Worm (Caenorhabditis elegans): Measurements from ENCODE around the gene msp-56.
A peak's percentile ranks its signal among the peaks of the same experiment; 100 is the strongest.

The msp-56 gene

ce11 chrIV:9857952-9858488 lies 16.7 kb downstream of the msp-56 start, which contains the start of gene npp-1:
Gene npp-1 (plus strand): TSS chrIV:9858488.
- TF ChIP-seq lin-13 (GFP tag; optimal IDR thresholded peaks at IDR 0.05): peak; percentile 35
- TF ChIP-seq efl-1 (optimal IDR thresholded peaks at IDR 0.05): peak; percentile 62 to 72
- peak; percentile 56 to 90 for TF ChIP-seq efl-1 (GFP tag; optimal IDR thresholded peaks at IDR 0.05 in 1 of 2)
- peak; percentile 43 for TF ChIP-seq rnt-1 (tag; optimal IDR thresholded peaks at IDR 0.05)
- TF ChIP-seq lin-15B (tag; optimal IDR thresholded peaks at IDR 0.05): peak; percentile 37
- peak; percentile 10; the same call in 1 of the 2 replicates for TF ChIP-seq isw-1 (GFP tag; IDR thresholded peaks at IDR 0.05)
- TF ChIP-seq nhr-90 (tag; optimal IDR thresholded peaks at IDR 0.05; ENCODE audit: poor library complexity): peak; percentile 17
- TF ChIP-seq lsy-2 (tag; optimal IDR thresholded peaks at IDR 0.05): peak in 1 of 2 experiments; percentile 70
- no peak for TF ChIP-seq zag-1 (tag; optimal IDR thresholded peaks at IDR 0.05)
- TF ChIP-seq lin-39 (tag; optimal IDR thresholded peaks at IDR 0.05): no peak
- no peak for TF ChIP-seq hlh-17 (GFP tag; optimal IDR thresholded peaks at IDR 0.05; ENCODE audit: borderline replicate concordance)
- peak; percentile 49 to 69 (median 49) for TF ChIP-seq dpl-1 (GFP tag; optimal IDR thresholded peaks at IDR 0.05)
- TF ChIP-seq C16A3.4 (tag; optimal IDR thresholded peaks at IDR 0.05): peak; percentile 79
- no peak for TF ChIP-seq zip-4 (GFP tag; optimal IDR thresholded peaks at IDR 0.05)
- peak; percentile 34 to 81 for TF ChIP-seq lin-35 (GFP tag; optimal IDR thresholded peaks at IDR 0.05)
- TF ChIP-seq unc-86 (tag; optimal IDR thresholded peaks at IDR 0.05): no peak
- peak; percentile 36 for TF ChIP-seq blmp-1 (tag; optimal IDR thresholded peaks at IDR 0.05)
- peak in 1 of 6 experiments; percentile 24 for TF ChIP-seq elt-3 (tag; optimal IDR thresholded peaks at IDR 0.05)
- TF ChIP-seq nhr-20 (tag; optimal IDR thresholded peaks at IDR 0.05): peak; percentile 37
- TF ChIP-seq fkh-4 (tag; optimal IDR thresholded peaks at IDR 0.05; ENCODE audit: borderline replicate concordance): no peak
- TF ChIP-seq lir-3 (tag; optimal IDR thresholded peaks at IDR 0.05; ENCODE audit: poor library complexity): peak; percentile 46
- no peak for TF ChIP-seq lin-14 (GFP tag; optimal IDR thresholded peaks at IDR 0.05)
- TF ChIP-seq ceh-82 (tag; optimal IDR thresholded peaks at IDR 0.05): peak in 1 of 3 experiments; percentile 20
- TF ChIP-seq vab-15 (tag; optimal IDR thresholded peaks at IDR 0.05): no peak
- TF ChIP-seq nhr-77 (tag; optimal IDR thresholded peaks at IDR 0.05): no peak
- TF ChIP-seq F16B12.6 (tag; optimal IDR thresholded peaks at IDR 0.05): peak; percentile 9

DNA sequence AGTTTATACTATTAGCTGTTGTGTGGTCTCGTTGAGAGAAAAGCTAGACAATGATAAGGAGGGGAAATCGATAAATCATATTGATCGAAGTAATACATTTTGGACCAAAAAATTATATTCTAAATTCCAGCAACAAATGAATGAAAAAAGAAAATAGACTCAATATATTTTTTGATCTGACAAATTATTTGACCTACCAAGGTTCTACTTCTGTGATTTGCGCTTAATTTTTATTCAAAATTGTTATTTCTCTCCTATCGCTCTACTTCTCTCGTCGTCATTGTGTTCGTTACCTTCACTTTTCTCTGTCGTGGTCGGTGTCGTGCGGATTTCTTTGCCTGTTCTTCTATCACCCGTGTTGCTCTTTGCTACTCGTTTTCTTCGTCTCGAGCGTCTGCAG lies 17.6 kb downstream of the msp-56 start:
- TF ChIP-seq lsy-2 (tag; optimal IDR thresholded peaks at IDR 0.05): no peak
- no peak for TF ChIP-seq lin-39 (tag; optimal IDR thresholded peaks at IDR 0.05)

ce11 chrIV:9861921-9862320 lies 20.6 kb downstream of the msp-56 start, which contains the start of gene K07F5.14:
Gene K07F5.14 (plus strand): TSS chrIV:9862221.
- TF ChIP-seq nhr-11 (tag; optimal IDR thresholded peaks at IDR 0.05) (no peak), lin-35 (GFP tag; optimal IDR thresholded peaks at IDR 0.05) (no peak), alr-1 (tag; optimal IDR thresholded peaks at IDR 0.05; ENCODE audit: borderline replicate concordance) (no peak), ztf-11 (tag; optimal IDR thresholded peaks at IDR 0.05) (no peak), aly-2 (tag; optimal IDR thresholded peaks at IDR 0.05) (no peak), swsn-7 (tag; optimal IDR thresholded peaks at IDR 0.05) (no peak), grh-1 (GFP tag; IDR thresholded peaks at IDR 0.05) (no peak), elt-2 (tag; optimal IDR thresholded peaks at IDR 0.05) (no peak), nhr-71 (tag; optimal IDR thresholded peaks at IDR 0.05) (no peak), lin-39 (tag; optimal IDR thresholded peaks at IDR 0.05) (no peak), nhr-84 (tag; optimal IDR thresholded peaks at IDR 0.05) (no peak), nhr-77 (tag; optimal IDR thresholded peaks at IDR 0.05) (no peak), tbx-2 (tag; optimal IDR thresholded peaks at IDR 0.05) (no peak)

DNA sequence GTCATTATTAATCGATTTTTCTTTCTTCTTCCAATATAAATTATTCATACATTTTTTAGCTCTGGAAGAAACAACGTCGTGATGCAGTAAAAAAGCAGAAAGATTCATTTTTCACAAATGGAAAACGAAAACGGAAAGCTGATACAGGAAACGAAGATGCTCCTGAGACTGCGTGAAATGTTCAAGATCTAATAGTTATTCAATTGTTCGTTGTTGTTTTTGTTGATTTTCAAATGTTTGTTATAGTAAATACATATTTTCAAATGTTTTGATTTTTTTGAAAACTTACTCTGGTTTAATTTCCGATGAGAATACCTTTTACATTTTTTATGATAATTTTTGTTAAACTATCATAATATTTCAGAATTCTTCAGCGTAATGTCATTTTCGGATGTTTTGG lies 22.5 kb downstream of the msp-56 start, which contains the start of gene K07F5.16:
K07F5.16 (plus strand) TSS at position 301 of the 400 bp plus-strand sequence.
- TF ChIP-seq ceh-8 (GFP tag; optimal IDR thresholded peaks at IDR 0.05) (no peak), C34B4.2 (tag; optimal IDR thresholded peaks at IDR 0.05) (no peak), ztf-11 (tag; optimal IDR thresholded peaks at IDR 0.05) (no peak), xbp-1 (tag; optimal IDR thresholded peaks at IDR 0.05) (no peak), lin-15B (tag; optimal IDR thresholded peaks at IDR 0.05) (no peak), unc-98 (GFP tag; IDR thresholded peaks at IDR 0.05) (no peak), dpl-1 (GFP tag; optimal IDR thresholded peaks at IDR 0.05) (no peak), nhr-76 (tag; optimal IDR thresholded peaks at IDR 0.05) (no peak), pqm-1 (tag; optimal IDR thresholded peaks at IDR 0.05) (no peak), lin-35 (GFP tag; optimal IDR thresholded peaks at IDR 0.05) (no peak)

Data from whole organism, L1 larva.